ENCODE assay signal across 1 fruit fly cellular context in genomic region chr2L:11219446-11220038, dm6.
TF ChIP-seq lines count a peak whose summit lies in the region.

No protein-coding gene starts in this region.

TF ChIP-seq in whole organism, embryonic, 481 proteins besides CTCF, POLR2A, EP300 and RAD21 (continued from another document):
- TF ChIP-seq CG12104 (GFP tag; optimal IDR thresholded peaks at IDR 0.05; lab: Kevin White, UChicago): peak; percentile 27
- peak; percentile 41 for TF ChIP-seq CG17385 (GFP tag; optimal IDR thresholded peaks at IDR 0.05; lab: Kevin White, UChicago)
- TF ChIP-seq CG8944 (GFP tag; optimal IDR thresholded peaks at IDR 0.05; lab: Kevin White, UChicago): no peak
- peak; percentile 2 for TF ChIP-seq CG10543 (GFP tag; optimal IDR thresholded peaks at IDR 0.05; lab: Kevin White, UChicago)
- TF ChIP-seq Nf-YC (tag; optimal IDR thresholded peaks at IDR 0.05; lab: Kevin White, UChicago): peak; percentile 56
- TF ChIP-seq CG3838 (GFP tag; optimal IDR thresholded peaks at IDR 0.05; lab: Kevin White, UChicago): no peak
- TF ChIP-seq CG31365 (tag; optimal IDR thresholded peaks at IDR 0.05; lab: Kevin White, UChicago): no peak
- no peak for TF ChIP-seq Hsf (GFP tag; optimal IDR thresholded peaks at IDR 0.05; lab: Kevin White, UChicago)
- no peak for TF ChIP-seq H15 (GFP tag; IDR thresholded peaks at IDR 0.05; lab: Robert Waterston, UW)
- no peak for TF ChIP-seq MESR4 (GFP tag; optimal IDR thresholded peaks at IDR 0.05; lab: Kevin White, UChicago)
- peak; percentile 60 for TF ChIP-seq CG12391 (tag; optimal IDR thresholded peaks at IDR 0.05; lab: Kevin White, UChicago)
- no peak for TF ChIP-seq pan (optimal IDR thresholded peaks at IDR 0.05; lab: Kevin White, UChicago)
- peak in 1 of 2 experiments; percentile 71 for TF ChIP-seq pan (GFP tag; optimal IDR thresholded peaks at IDR 0.05 in 1 of 2, IDR thresholded peaks at IDR 0.05 in 1 of 2)
- no peak for TF ChIP-seq jigr1 (GFP tag; IDR thresholded peaks at IDR 0.05; lab: Robert Waterston, UW)
- no peak for TF ChIP-seq Doc2 (GFP tag; IDR thresholded peaks at IDR 0.05; lab: Robert Waterston, UW)
- TF ChIP-seq cwo (GFP tag; optimal IDR thresholded peaks at IDR 0.05; lab: Kevin White, UChicago): no peak
- peak; percentile 48 for TF ChIP-seq ind (GFP tag; optimal IDR thresholded peaks at IDR 0.05; lab: Kevin White, UChicago)
- no peak for TF ChIP-seq CG9215 (GFP tag; IDR thresholded peaks at IDR 0.05; lab: Robert Waterston, UW)
- no peak for TF ChIP-seq aop (GFP tag; IDR thresholded peaks at IDR 0.05; lab: Robert Waterston, UW)
- no peak for TF ChIP-seq CkIIα-i1 (GFP tag; IDR thresholded peaks at IDR 0.05; lab: Robert Waterston, UW)
- no peak for TF ChIP-seq CG14014 (GFP tag; IDR thresholded peaks at IDR 0.05; lab: Robert Waterston, UW)
- no peak for TF ChIP-seq CG2199 (GFP tag; IDR thresholded peaks at IDR 0.05; lab: Robert Waterston, UW)
- peak; percentile 50; the same call in 1 of the 2 replicates for TF ChIP-seq ttk (GFP tag; IDR thresholded peaks at IDR 0.05; lab: Robert Waterston, UW)
- no peak for TF ChIP-seq btn (GFP tag; optimal IDR thresholded peaks at IDR 0.05; lab: Kevin White, UChicago)
- no peak for TF ChIP-seq Gsc (GFP tag; IDR thresholded peaks at IDR 0.05; lab: Robert Waterston, UW)
- TF ChIP-seq salm (tag; optimal IDR thresholded peaks at IDR 0.05; lab: Kevin White, UChicago): peak; percentile 35
- no peak for TF ChIP-seq Eip74EF (GFP tag; optimal IDR thresholded peaks at IDR 0.05; lab: Kevin White, UChicago)
- TF ChIP-seq PHDP (tag; optimal IDR thresholded peaks at IDR 0.05; lab: Kevin White, UChicago): peak; percentile 69
- no peak for TF ChIP-seq Lpt (GFP tag; optimal IDR thresholded peaks at IDR 0.05; lab: Kevin White, UChicago)
- no peak for TF ChIP-seq CG6254 (GFP tag; optimal IDR thresholded peaks at IDR 0.05; lab: Kevin White, UChicago)
- no peak for TF ChIP-seq GATAe (GFP tag; conservative IDR thresholded peaks at IDR 0.05; lab: Robert Waterston, UW)
- no peak for TF ChIP-seq ERR (GFP tag; optimal IDR thresholded peaks at IDR 0.05; lab: Kevin White, UChicago)
- TF ChIP-seq D19A (tag; optimal IDR thresholded peaks at IDR 0.05; lab: Kevin White, UChicago): no peak
- TF ChIP-seq CG34376 (GFP tag; optimal IDR thresholded peaks at IDR 0.05; lab: Kevin White, UChicago): no peak
- TF ChIP-seq CG7963 (GFP tag; IDR thresholded peaks at IDR 0.05; lab: Robert Waterston, UW; ENCODE audit: partially characterized antibody): no peak
- TF ChIP-seq CG12299 (tag; optimal IDR thresholded peaks at IDR 0.05; lab: Kevin White, UChicago): peak; percentile 26
- TF ChIP-seq sug (tag; optimal IDR thresholded peaks at IDR 0.05; lab: Kevin White, UChicago): peak; percentile 1
- no peak for TF ChIP-seq CG4404 (GFP tag; IDR thresholded peaks at IDR 0.05; lab: Robert Waterston, UW)
- peak; percentile 54 for TF ChIP-seq Abd-B (GFP tag; optimal IDR thresholded peaks at IDR 0.05; lab: Kevin White, UChicago)
- TF ChIP-seq Blimp-1 (GFP tag; optimal IDR thresholded peaks at IDR 0.05; lab: Kevin White, UChicago): peak; percentile 55
- peak; percentile 48 for TF ChIP-seq lab (GFP tag; optimal IDR thresholded peaks at IDR 0.05; lab: Kevin White, UChicago)
- no peak for TF ChIP-seq Myb (GFP tag; optimal IDR thresholded peaks at IDR 0.05; lab: Kevin White, UChicago)
- TF ChIP-seq CG6683 (GFP tag; optimal IDR thresholded peaks at IDR 0.05; lab: Kevin White, UChicago): peak; percentile 2
- peak; percentile 35 for TF ChIP-seq Fer1 (GFP tag; optimal IDR thresholded peaks at IDR 0.05; lab: Kevin White, UChicago)
- TF ChIP-seq CG1529 (GFP tag; optimal IDR thresholded peaks at IDR 0.05; lab: Kevin White, UChicago): no peak
- no peak for TF ChIP-seq lola (GFP tag; optimal IDR thresholded peaks at IDR 0.05; lab: Kevin White, UChicago)
- TF ChIP-seq Chrac-16 (GFP tag; optimal IDR thresholded peaks at IDR 0.05; lab: Kevin White, UChicago): no peak
- TF ChIP-seq CG10209 (GFP tag; optimal IDR thresholded peaks at IDR 0.05; lab: Kevin White, UChicago): peak; percentile 26
- TF ChIP-seq Mad (GFP tag; optimal IDR thresholded peaks at IDR 0.05; lab: Kevin White, UChicago): no peak
- no peak for TF ChIP-seq tio (GFP tag; optimal IDR thresholded peaks at IDR 0.05; lab: Kevin White, UChicago)
- TF ChIP-seq CG4424 (GFP tag; optimal IDR thresholded peaks at IDR 0.05; lab: Kevin White, UChicago): peak; percentile 59
- peak; percentile 47; the same call in 1 of the 2 replicates for TF ChIP-seq CG4360 (GFP tag; IDR thresholded peaks at IDR 0.05; lab: Robert Waterston, UW)
- no peak for TF ChIP-seq ato (GFP tag; IDR thresholded peaks at IDR 0.05; lab: Robert Waterston, UW; ENCODE audit: partially characterized antibody)
- peak; percentile 84 for TF ChIP-seq Med (GFP tag; lab: Kevin White, UChicago)
- no peak for TF ChIP-seq C15 (GFP tag; IDR thresholded peaks at IDR 0.05; lab: Robert Waterston, UW)
- TF ChIP-seq gro (GFP tag; optimal IDR thresholded peaks at IDR 0.05; lab: Kevin White, UChicago): no peak
- no peak for TF ChIP-seq CG11398 (GFP tag; optimal IDR thresholded peaks at IDR 0.05; lab: Kevin White, UChicago)
- TF ChIP-seq CG1233 (GFP tag; optimal IDR thresholded peaks at IDR 0.05; lab: Kevin White, UChicago): peak; percentile 28
- TF ChIP-seq gce (GFP tag; IDR thresholded peaks at IDR 0.05; lab: Robert Waterston, UW): no peak
- TF ChIP-seq chinmo (GFP tag; IDR thresholded peaks at IDR 0.05; lab: Robert Waterston, UW; ENCODE audit: partially characterized antibody): no peak
- no peak for TF ChIP-seq Elba2 (GFP tag; optimal IDR thresholded peaks at IDR 0.05; lab: Kevin White, UChicago)
- TF ChIP-seq CG17359 (tag; optimal IDR thresholded peaks at IDR 0.05; lab: Kevin White, UChicago): peak; percentile 61
- TF ChIP-seq Atf3 (GFP tag; optimal IDR thresholded peaks at IDR 0.05; lab: Kevin White, UChicago): no peak
- no peak for TF ChIP-seq CG13894 (tag; optimal IDR thresholded peaks at IDR 0.05; lab: Kevin White, UChicago)
- TF ChIP-seq pfk (GFP tag; optimal IDR thresholded peaks at IDR 0.05; lab: Kevin White, UChicago): no peak
- TF ChIP-seq CG9727 (GFP tag; optimal IDR thresholded peaks at IDR 0.05; lab: Kevin White, UChicago): peak; percentile 24
- no peak for TF ChIP-seq CG5245 (GFP tag; optimal IDR thresholded peaks at IDR 0.05; lab: Kevin White, UChicago)
- TF ChIP-seq Hmr (GFP tag; optimal IDR thresholded peaks at IDR 0.05; lab: Kevin White, UChicago): peak; percentile 31
- peak; percentile 11 for TF ChIP-seq CG15696 (tag; optimal IDR thresholded peaks at IDR 0.05; lab: Kevin White, UChicago)
- TF ChIP-seq CG30403 (GFP tag; optimal IDR thresholded peaks at IDR 0.05; lab: Kevin White, UChicago): peak; percentile 64
- no peak for TF ChIP-seq trem (tag; optimal IDR thresholded peaks at IDR 0.05; lab: Kevin White, UChicago)
- TF ChIP-seq bcd (GFP tag; optimal IDR thresholded peaks at IDR 0.05; lab: Kevin White, UChicago): peak; percentile 22
- 0 out of 3 replicates have a peak, but pooled peaks have one; percentile 45 for TF ChIP-seq CG7357 (GFP tag; IDR thresholded peaks at IDR 0.05; lab: Robert Waterston, UW)
- peak; percentile 49; the same call in 2 of the 3 replicates for TF ChIP-seq CG14050 (GFP tag; IDR thresholded peaks at IDR 0.05; lab: Robert Waterston, UW)
- TF ChIP-seq pzg (GFP tag; optimal IDR thresholded peaks at IDR 0.05; lab: Kevin White, UChicago): no peak
- no peak for TF ChIP-seq dan (GFP tag; IDR thresholded peaks at IDR 0.05; lab: Robert Waterston, UW)
- TF ChIP-seq tin (GFP tag; optimal IDR thresholded peaks at IDR 0.05; lab: Kevin White, UChicago): peak; percentile 15
- no peak for TF ChIP-seq CG13287 (GFP tag; IDR thresholded peaks at IDR 0.05; lab: Robert Waterston, UW; ENCODE audit: partially characterized antibody)
- peak; percentile 41; the same call in 1 of the 2 replicates for TF ChIP-seq al (GFP tag; IDR thresholded peaks at IDR 0.05; lab: Robert Waterston, UW)
- no peak for TF ChIP-seq CG12236 (GFP tag; optimal IDR thresholded peaks at IDR 0.05; lab: Kevin White, UChicago)
- peak; percentile 3 for TF ChIP-seq CG1602 (GFP tag; optimal IDR thresholded peaks at IDR 0.05; lab: Kevin White, UChicago)
- no peak for TF ChIP-seq mam (GFP tag; optimal IDR thresholded peaks at IDR 0.05; lab: Kevin White, UChicago)
- no peak for TF ChIP-seq CG8290 (GFP tag; optimal IDR thresholded peaks at IDR 0.05; lab: Kevin White, UChicago)
- TF ChIP-seq CG8290 (tag; optimal IDR thresholded peaks at IDR 0.05; lab: Kevin White, UChicago): no peak
- TF ChIP-seq CG6765 (GFP tag; optimal IDR thresholded peaks at IDR 0.05; lab: Kevin White, UChicago): no peak
- TF ChIP-seq CG2120 (GFP tag; optimal IDR thresholded peaks at IDR 0.05; lab: Kevin White, UChicago): peak; percentile 22
- TF ChIP-seq ci (GFP tag; IDR thresholded peaks at IDR 0.05; lab: Robert Waterston, UW): 0 out of 3 replicates have a peak, but pooled peaks have one; percentile 12
- TF ChIP-seq NK7.1 (GFP tag; optimal IDR thresholded peaks at IDR 0.05; lab: Kevin White, UChicago): no peak
- TF ChIP-seq grn (GFP tag; optimal IDR thresholded peaks at IDR 0.05; lab: Kevin White, UChicago): no peak
- TF ChIP-seq Meics (GFP tag; optimal IDR thresholded peaks at IDR 0.05; lab: Kevin White, UChicago): peak; percentile 42
- no peak for TF ChIP-seq gfzf (GFP tag; optimal IDR thresholded peaks at IDR 0.05; lab: Kevin White, UChicago)
- 0 out of 2 replicates have a peak, but pooled peaks have one; percentile 29 for TF ChIP-seq ssp (GFP tag; IDR thresholded peaks at IDR 0.05; lab: Robert Waterston, UW)
- no peak for TF ChIP-seq sc (optimal IDR thresholded peaks at IDR 0.05; lab: Kevin White, UChicago)
- no peak for TF ChIP-seq sc (GFP tag; optimal IDR thresholded peaks at IDR 0.05; lab: Kevin White, UChicago)
- no peak for TF ChIP-seq hkb (optimal IDR thresholded peaks at IDR 0.05; lab: Kevin White, UChicago)
- TF ChIP-seq hkb (GFP tag; IDR thresholded peaks at IDR 0.05; lab: Robert Waterston, UW): peak; percentile 66
- TF ChIP-seq yki (optimal IDR thresholded peaks at IDR 0.05; lab: Kevin White, UChicago): no peak
- no peak for TF ChIP-seq CG6791 (GFP tag; IDR thresholded peaks at IDR 0.05; lab: Robert Waterston, UW; ENCODE audit: partially characterized antibody)
- TF ChIP-seq odd (GFP tag; optimal IDR thresholded peaks at IDR 0.05; lab: Kevin White, UChicago): peak; percentile 25
- TF ChIP-seq CG17568 (GFP tag; optimal IDR thresholded peaks at IDR 0.05; lab: Kevin White, UChicago): no peak
- TF ChIP-seq lilli (GFP tag; optimal IDR thresholded peaks at IDR 0.05; lab: Kevin White, UChicago): peak; percentile 4
- no peak for TF ChIP-seq wor (GFP tag; IDR thresholded peaks at IDR 0.05; lab: Robert Waterston, UW)
- TF ChIP-seq CG4282 (GFP tag; optimal IDR thresholded peaks at IDR 0.05; lab: Kevin White, UChicago): no peak
- TF ChIP-seq Asciz (GFP tag; optimal IDR thresholded peaks at IDR 0.05; lab: Kevin White, UChicago): peak; percentile 50
- TF ChIP-seq Ssrp (tag; optimal IDR thresholded peaks at IDR 0.05; lab: Kevin White, UChicago): peak; percentile 39
- 0 out of 2 replicates have a peak, but pooled peaks have one; percentile 19 for TF ChIP-seq CG14441 (GFP tag; IDR thresholded peaks at IDR 0.05; lab: Robert Waterston, UW)
- no peak for TF ChIP-seq rib (GFP tag; IDR thresholded peaks at IDR 0.05; lab: Robert Waterston, UW)
- peak; percentile 46; the same call in 1 of the 2 replicates for TF ChIP-seq danr (GFP tag; IDR thresholded peaks at IDR 0.05; lab: Robert Waterston, UW)
- no peak for TF ChIP-seq nerfin-2 (GFP tag; IDR thresholded peaks at IDR 0.05; lab: Robert Waterston, UW; ENCODE audit: partially characterized antibody)
- TF ChIP-seq tgo (GFP tag; IDR thresholded peaks at IDR 0.05; lab: Robert Waterston, UW): peak; percentile 40; the same call in 2 of the 3 replicates
- peak; percentile 71 for TF ChIP-seq unpg (GFP tag; optimal IDR thresholded peaks at IDR 0.05; lab: Kevin White, UChicago)
- TF ChIP-seq sisA (GFP tag; IDR thresholded peaks at IDR 0.05; lab: Robert Waterston, UW): peak; percentile 52; the same call in 1 of the 2 replicates
- TF ChIP-seq CG18262 (tag; optimal IDR thresholded peaks at IDR 0.05; lab: Kevin White, UChicago): peak; percentile 55
- no peak for TF ChIP-seq usp (GFP tag; optimal IDR thresholded peaks at IDR 0.05; lab: Kevin White, UChicago)
- no peak for TF ChIP-seq eyg (GFP tag; optimal IDR thresholded peaks at IDR 0.05; lab: Kevin White, UChicago)
- TF ChIP-seq CG7987 (GFP tag; optimal IDR thresholded peaks at IDR 0.05; lab: Kevin White, UChicago): no peak
- TF ChIP-seq ATbp (GFP tag; optimal IDR thresholded peaks at IDR 0.05; lab: Kevin White, UChicago): peak; percentile 31
- TF ChIP-seq CG15011 (GFP tag; optimal IDR thresholded peaks at IDR 0.05; lab: Kevin White, UChicago): peak; percentile 28
- TF ChIP-seq sima (GFP tag; optimal IDR thresholded peaks at IDR 0.05; lab: Kevin White, UChicago): no peak
